Worm (Caenorhabditis elegans) whole organism, early embryonic: ENCODE data around the gene mpst-2.

Experiments
- B0310.2 ChIP-seq: sonication (generic microtip); optimal IDR thresholded peaks from 2 replicates; lab custom pipeline; 2016; ENCODE audit warnings: mild to moderate bottlenecking, missing genetic modification characterization, missing compliant biosample characterization
- ama-1 ChIP-seq: fragments of 150-350 bp; optimal IDR thresholded peaks from 2 replicates; lab custom pipeline; 2014
- ets-7 ChIP-seq: sonication (generic microtip); optimal IDR thresholded peaks from 2 replicates; lab custom pipeline; 2016; ENCODE audit warnings: missing genotype, missing genetic modification characterization, missing compliant biosample characterization
- scrt-1 ChIP-seq: fragments of 200-800 bp; sonication (Bioruptor generic); IDR thresholded peaks from 2 replicates; pipeline ENCODE4 v1.3.6; 2022; ENCODE audit warnings: missing genetic modification characterization, missing compliant biosample characterization

ce11 chrV:14849628-14850027 is 43.6 kb downstream of the mpst-2 start:
- TF ChIP-seq B0310.2 (tag; lab: Kevin White, UChicago) (no peak), ets-7 (tag; lab: Kevin White, UChicago) (no peak), ama-1 (lab: Kevin White, UChicago) (no peak), scrt-1 (GFP tag; lab: Robert Waterston, UW) (no peak)
